Fruit fly (Drosophila melanogaster) whole organism, embryonic: ENCODE data around the gene cdi.

Experiments used
- Adf1 ChIP-seq: fragments of 200-800 bp; sonication (Bioruptor generic); IDR thresholded peaks from 2 replicates; pipeline ENCODE4 v1.3.6; 2022; ENCODE audit warnings: missing biosample characterization, missing genetic modification characterization
- CG10543 ChIP-seq: fragments of 200-800 bp; sonication (Bioruptor generic); optimal IDR thresholded peaks from 3 replicates; lab custom pipeline; 2017; ENCODE audit warnings: missing biosample characterization, mild to moderate bottlenecking, missing genetic modification characterization, moderate library complexity
- CG11456 ChIP-seq: fragments of 200-800 bp; sonication (Bioruptor generic); IDR thresholded peaks from 3 replicates; pipeline ENCODE4 v1.3.6; 2022; ENCODE audit warnings: missing biosample characterization, missing genetic modification characterization
- CG12219 ChIP-seq: fragments of 200-800 bp; sonication (Bioruptor generic); optimal IDR thresholded peaks from 3 replicates; lab custom pipeline; 2018; ENCODE audit warnings: missing biosample characterization, mild to moderate bottlenecking, missing genetic modification characterization
- CG14014 ChIP-seq: fragments of 200-800 bp; sonication (Bioruptor generic); IDR thresholded peaks from 2 replicates; pipeline ENCODE4 v1.3.6; 2022; ENCODE audit warnings: missing biosample characterization, missing genetic modification characterization
- CG15514 ChIP-seq: fragments of 200-800 bp; sonication (Bioruptor generic); optimal IDR thresholded peaks from 3 replicates; lab custom pipeline; 2017; ENCODE audit warnings: missing biosample characterization, missing genetic modification characterization, mild to moderate bottlenecking, moderate library complexity, missing genetic modification reagents
- CG1603 ChIP-seq: fragments of 200-800 bp; sonication (Bioruptor generic); optimal IDR thresholded peaks from 2 replicates; lab custom pipeline; 2019; ENCODE audit warnings: missing biosample characterization, mild to moderate bottlenecking, missing genetic modification characterization, moderate library complexity
- CG17328 ChIP-seq: fragments of 200-800 bp; sonication (Bioruptor generic); IDR thresholded peaks from 2 replicates; pipeline ENCODE4 v1.3.6; 2022; ENCODE audit warnings: missing biosample characterization, missing genetic modification characterization
- CG2202 ChIP-seq: fragments of 200-800 bp; sonication (Bioruptor generic); optimal IDR thresholded peaks from 2 replicates; lab custom pipeline; 2018; ENCODE audit warnings: missing biosample characterization, mild to moderate bottlenecking, missing genetic modification characterization
- CG30020 ChIP-seq: fragments of 200-800 bp; optimal IDR thresholded peaks from 2 replicates; lab custom pipeline; 2019; ENCODE audit warnings: missing biosample characterization, mild to moderate bottlenecking, missing genetic modification characterization, moderate library complexity
- CG32772 ChIP-seq: fragments of 200-800 bp; sonication (Bioruptor generic); IDR thresholded peaks from 2 replicates; pipeline ENCODE4 v1.3.6; 2022; ENCODE audit warnings: missing biosample characterization, missing genetic modification characterization
- CG33213 ChIP-seq: fragments of 200-800 bp; sonication (Bioruptor generic); optimal IDR thresholded peaks from 3 replicates; lab custom pipeline; 2016; ENCODE audit warnings: missing biosample characterization, missing genetic modification characterization
- CG42726 ChIP-seq: fragments of 200-800 bp; sonication (Bioruptor generic); IDR thresholded peaks from 2 replicates; pipeline ENCODE4 v1.3.6; 2022; ENCODE audit warnings: missing biosample characterization, missing genetic modification characterization; ENCODE audit not compliant: partially characterized antibody
- CG7372 ChIP-seq: fragments of 200-800 bp; sonication (Bioruptor generic); IDR thresholded peaks from 2 replicates; pipeline ENCODE4 v1.3.6; 2022; ENCODE audit warnings: missing biosample characterization, missing genetic modification characterization
- CG7928 ChIP-seq: fragments of 200-800 bp; sonication (Bioruptor generic); optimal IDR thresholded peaks from 2 replicates; lab custom pipeline; 2017; ENCODE audit warnings: missing biosample characterization, mild to moderate bottlenecking, missing genetic modification characterization
- CG8924 ChIP-seq: fragments of 200-800 bp; optimal IDR thresholded peaks from 3 replicates; lab custom pipeline; 2019; ENCODE audit warnings: missing biosample characterization, mild to moderate bottlenecking, missing genetic modification characterization, moderate library complexity
- CHES-1-like ChIP-seq: fragments of 200-800 bp; sonication (Bioruptor generic); optimal IDR thresholded peaks from 2 replicates; lab custom pipeline; 2016; ENCODE audit warnings: missing biosample characterization, missing genetic modification characterization
- Chrac-16 ChIP-seq: fragments of 200-800 bp; sonication (Bioruptor generic); optimal IDR thresholded peaks from 3 replicates; lab custom pipeline; 2016; ENCODE audit warnings: missing biosample characterization, missing genetic modification characterization
- H2.0 ChIP-seq: fragments of 200-800 bp; sonication (Bioruptor generic); IDR thresholded peaks from 2 replicates; pipeline ENCODE4 v1.3.6; 2022; ENCODE audit warnings: missing biosample characterization, missing genetic modification characterization
- HHEX ChIP-seq: fragments of 200-800 bp; sonication (Bioruptor generic); optimal IDR thresholded peaks from 3 replicates; lab custom pipeline; 2017; ENCODE audit warnings: missing biosample characterization, mild to moderate bottlenecking, missing genetic modification characterization, missing genetic modification reagents
- HLH4C ChIP-seq: fragments of 200-800 bp; sonication (Bioruptor generic); IDR thresholded peaks from 3 replicates; pipeline ENCODE4 v1.3.6; 2022; ENCODE audit warnings: missing biosample characterization, missing genetic modification characterization; ENCODE audit not compliant: partially characterized antibody
- Lpt ChIP-seq: fragments of >200 bp; optimal IDR thresholded peaks from 2 replicates; lab custom pipeline; 2018; ENCODE audit warnings: missing biosample characterization, missing genetic modification characterization
- Opbp ChIP-seq: fragments of 200-800 bp; sonication (Bioruptor generic); IDR thresholded peaks from 3 replicates; pipeline ENCODE4 v1.3.6; 2022; ENCODE audit warnings: missing biosample characterization, missing genetic modification characterization; ENCODE audit not compliant: partially characterized antibody
- Ptx1 ChIP-seq: fragments of 200-800 bp; sonication (Bioruptor generic); IDR thresholded peaks from 2 replicates; pipeline ENCODE4 v1.3.6; 2022; ENCODE audit warnings: missing biosample characterization, missing genetic modification characterization
- Sin3A ChIP-seq: fragments of >200 bp; optimal IDR thresholded peaks from 2 replicates; lab custom pipeline; 2018
- Sox102F ChIP-seq: fragments of 200-800 bp; sonication (Bioruptor generic); optimal IDR thresholded peaks from 2 replicates; lab custom pipeline; 2018; ENCODE audit warnings: missing biosample characterization, mild to moderate bottlenecking, missing genetic modification characterization, moderate library complexity
- Spps ChIP-seq: fragments of 200-800 bp; sonication (Bioruptor generic); optimal IDR thresholded peaks from 2 replicates; lab custom pipeline; 2018; ENCODE audit warnings: missing biosample characterization, mild to moderate bottlenecking, missing genetic modification characterization
- TFAM ChIP-seq: fragments of 200-800 bp; sonication (Bioruptor generic); optimal IDR thresholded peaks from 2 replicates; lab custom pipeline; 2017; ENCODE audit warnings: missing biosample characterization, missing genetic modification characterization, inconsistent platforms
- amos ChIP-seq: fragments of 200-800 bp; sonication (Bioruptor generic); IDR thresholded peaks from 2 replicates; pipeline ENCODE4 v1.3.6; 2022; ENCODE audit warnings: missing biosample characterization, missing genetic modification characterization; ENCODE audit not compliant: partially characterized antibody
- az2 ChIP-seq: fragments of 200-800 bp; sonication (Bioruptor generic); optimal IDR thresholded peaks from 3 replicates; lab custom pipeline; 2016; ENCODE audit warnings: missing biosample characterization, missing genetic modification characterization
- cato ChIP-seq: fragments of 200-800 bp; sonication (Bioruptor generic); optimal IDR thresholded peaks from 2 replicates; lab custom pipeline; 2016; ENCODE audit warnings: missing biosample characterization, missing genetic modification characterization, borderline replicate concordance
- chif ChIP-seq, 2 experiments: fragments of 200-800 bp; sonication (Bioruptor generic); optimal IDR thresholded peaks; 3 replicates each; lab custom pipeline; 2016; ENCODE audit warnings: missing biosample characterization in 2 of 2, missing genetic modification characterization in 2 of 2
- chinmo ChIP-seq: fragments of 200-800 bp; sonication (Bioruptor generic); IDR thresholded peaks from 4 replicates; pipeline ENCODE4 v1.3.6; 2022; ENCODE audit warnings: missing biosample characterization, missing genetic modification characterization; ENCODE audit not compliant: partially characterized antibody
- cwo ChIP-seq: fragments of 200-800 bp; sonication (Bioruptor generic); optimal IDR thresholded peaks from 3 replicates; lab custom pipeline; 2017; ENCODE audit warnings: missing biosample characterization, missing genetic modification characterization, mild to moderate bottlenecking, moderate library complexity, missing genetic modification reagents
- dimm ChIP-seq: fragments of 200-800 bp; sonication (Bioruptor generic); IDR thresholded peaks from 2 replicates; pipeline ENCODE4 v1.3.6; 2022; ENCODE audit warnings: missing biosample characterization, missing genetic modification characterization
- fd3F ChIP-seq: fragments of 200-800 bp; sonication (Bioruptor generic); optimal IDR thresholded peaks from 2 replicates; lab custom pipeline; 2018; ENCODE audit warnings: missing biosample characterization, mild to moderate bottlenecking, missing genetic modification characterization, moderate library complexity
- gro ChIP-seq: fragments of 200-800 bp; sonication (Bioruptor generic); optimal IDR thresholded peaks from 2 replicates; lab custom pipeline; 2016; ENCODE audit warnings: missing biosample characterization, missing genetic modification characterization
- her ChIP-seq: fragments of 200-800 bp; sonication (Bioruptor generic); optimal IDR thresholded peaks from 2 replicates; lab custom pipeline; 2016; ENCODE audit warnings: missing biosample characterization, missing genetic modification characterization
- mld ChIP-seq: fragments of 200-800 bp; sonication (Bioruptor generic); IDR thresholded peaks from 3 replicates; pipeline ENCODE4 v1.3.6; 2022; ENCODE audit warnings: missing biosample characterization, missing genetic modification characterization; ENCODE audit not compliant: partially characterized antibody
- nerfin-2 ChIP-seq: fragments of 200-800 bp; sonication (Bioruptor generic); IDR thresholded peaks from 2 replicates; pipeline ENCODE4 v1.3.6; 2022; ENCODE audit warnings: missing biosample characterization, missing genetic modification characterization; ENCODE audit not compliant: partially characterized antibody
- odd ChIP-seq: fragments of 200-800 bp; sonication (Bioruptor generic); optimal IDR thresholded peaks from 2 replicates; lab custom pipeline; 2017; ENCODE audit warnings: missing biosample characterization, mild to moderate bottlenecking, missing genetic modification characterization
- onecut ChIP-seq: fragments of 200-800 bp; sonication (Bioruptor generic); IDR thresholded peaks from 2 replicates; pipeline ENCODE4 v1.3.6; 2022; ENCODE audit warnings: missing biosample characterization, missing genetic modification characterization
- otp ChIP-seq: fragments of 200-800 bp; sonication (Bioruptor generic); IDR thresholded peaks from 3 replicates; pipeline ENCODE4, ENCODE4 v1.3.6; 2022; ENCODE audit warnings: missing biosample characterization, missing genetic modification characterization
- psq ChIP-seq: fragments of 200-800 bp; sonication (Bioruptor generic); optimal IDR thresholded peaks from 2 replicates; lab custom pipeline; 2017; ENCODE audit warnings: missing biosample characterization, missing genetic modification characterization
- sd ChIP-seq: fragments of 200-800 bp; sonication (Bioruptor generic); optimal IDR thresholded peaks from 3 replicates; lab custom pipeline; 2018; ENCODE audit warnings: missing biosample characterization, mild to moderate bottlenecking, missing genetic modification characterization, moderate library complexity
- seq ChIP-seq: fragments of 200-800 bp; sonication (Bioruptor generic); IDR thresholded peaks from 2 replicates; pipeline ENCODE4 v1.3.6; 2022; ENCODE audit warnings: missing biosample characterization, missing genetic modification characterization
- sim ChIP-seq: fragments of 200-800 bp; sonication (Bioruptor generic); IDR thresholded peaks from 2 replicates; pipeline ENCODE4 v1.3.6; 2022; ENCODE audit warnings: missing biosample characterization, missing genetic modification characterization
- trh ChIP-seq: fragments of 200-800 bp; sonication (Bioruptor generic); optimal IDR thresholded peaks from 2 replicates; lab custom pipeline; 2016; ENCODE audit warnings: missing biosample characterization, missing genetic modification characterization
- unpg ChIP-seq: fragments of 200-800 bp; sonication (Bioruptor generic); optimal IDR thresholded peaks from 3 replicates; lab custom pipeline; 2018; ENCODE audit warnings: missing biosample characterization, mild to moderate bottlenecking, missing genetic modification characterization, moderate library complexity
- wek ChIP-seq: fragments of 200-800 bp; sonication (Bioruptor generic); optimal IDR thresholded peaks from 3 replicates; lab custom pipeline; 2018; ENCODE audit warnings: missing biosample characterization, mild to moderate bottlenecking, missing genetic modification characterization, moderate library complexity
- zen ChIP-seq: fragments of 200-800 bp; sonication (Bioruptor generic); optimal IDR thresholded peaks from 3 replicates; lab custom pipeline; 2018; ENCODE audit warnings: missing biosample characterization, mild to moderate bottlenecking, missing genetic modification characterization, moderate library complexity

Gene cdi

DNA sequence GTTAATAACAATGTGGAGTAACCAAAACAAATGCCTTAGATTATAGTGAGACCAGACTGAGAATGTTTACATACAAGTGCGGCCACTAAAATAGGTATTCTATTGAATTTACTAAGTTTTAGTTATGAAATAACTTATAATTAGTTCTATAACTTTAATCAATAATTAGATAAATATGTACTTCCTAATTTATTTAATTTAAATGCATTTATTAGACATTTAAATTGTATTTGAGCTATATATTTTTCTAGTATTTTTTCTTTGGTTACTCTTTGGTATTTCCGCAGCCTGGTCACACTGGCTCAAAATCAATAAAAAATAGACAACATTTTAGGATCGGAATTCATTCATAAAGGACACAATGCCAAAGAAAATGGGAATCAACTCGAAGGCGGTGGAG is 62.9 kb downstream of the cdi start, which contains the start of the genes Prp18 and CG6013 (continued):
- TF ChIP-seq wek (GFP tag; lab: Kevin White, UChicago) (no peak), seq (no peak), her (GFP tag; lab: Kevin White, UChicago) (no peak), otp (GFP tag; lab: Robert Waterston, UW) (no peak), CG15514 (peak; percentile 37), gro (no peak), TFAM (no peak), Ptx1 (GFP tag; lab: Robert Waterston, UW) (peak; percentile 75), sd (peak; percentile 89), Sox102F (GFP tag; lab: Kevin White, UChicago) (peak; percentile 69), unpg (GFP tag; lab: Kevin White, UChicago) (peak; percentile 58), Opbp (GFP tag; lab: Robert Waterston, UW) (no peak), CG11456 (GFP tag; lab: Robert Waterston, UW) (no peak), HLH4C (GFP tag; lab: Robert Waterston, UW) (no peak), Spps (tag; lab: Kevin White, UChicago) (peak; percentile 22), Adf1 (GFP tag; lab: Robert Waterston, UW) (no peak), cato (GFP tag; lab: Kevin White, UChicago) (no peak), fd3F (GFP tag; lab: Kevin White, UChicago) (peak; percentile 63), sim (GFP tag; lab: Robert Waterston, UW) (no peak), CG1603 (tag; lab: Kevin White, UChicago) (no peak), CG12219 (GFP tag; lab: Kevin White, UChicago) (no peak), CG7372 (no peak), CG2202 (tag; lab: Kevin White, UChicago) (no peak), psq (GFP tag; lab: Kevin White, UChicago) (peak; percentile 0), nerfin-2 (GFP tag; lab: Robert Waterston, UW) (no peak), CG7928 (no peak), amos (GFP tag; lab: Robert Waterston, UW) (no peak), chif (GFP tag; optimal IDR thresholded peaks at IDR 0.05; lab: Kevin White, UChicago) (no peak), CG30020 (peak; percentile 65), onecut (GFP tag; lab: Robert Waterston, UW) (peak; percentile 95), CG33213 (GFP tag; lab: Kevin White, UChicago) (no peak), Sin3A (lab: Kevin White, UChicago) (no peak), CG10543 (GFP tag; lab: Kevin White, UChicago) (peak; percentile 23), chinmo (GFP tag; lab: Robert Waterston, UW) (no peak), HHEX (GFP tag; lab: Kevin White, UChicago) (no peak), dimm (GFP tag; lab: Robert Waterston, UW) (no peak), az2 (GFP tag; lab: Kevin White, UChicago) (peak; percentile 21), mld (no peak), CG8924 (tag; lab: Kevin White, UChicago) (peak; percentile 87), odd (GFP tag; lab: Kevin White, UChicago) (no peak), CG42726 (GFP tag; lab: Robert Waterston, UW) (no peak), CG32772 (GFP tag; lab: Robert Waterston, UW) (0 out of 2 replicates have a peak, but pooled peaks have one; percentile 47), zen (peak; percentile 42), CG17328 (GFP tag; lab: Robert Waterston, UW) (no peak), H2.0 (no peak), CHES-1-like (GFP tag; lab: Kevin White, UChicago) (no peak), trh (no peak), cwo (peak; percentile 14), Lpt (no peak), Chrac-16 (peak; percentile 51), CG14014 (GFP tag; lab: Robert Waterston, UW) (no peak)
